Worm (Caenorhabditis elegans): Measurements from ENCODE around the gene lpr-4.

- TF ChIP-seq elt-1 (tag; optimal IDR thresholded peaks at IDR 0.05; ENCODE audit: borderline replicate concordance, insufficient read depth) (no peak), unc-39 (tag; optimal IDR thresholded peaks at IDR 0.05) (no peak), elt-3 (tag; optimal IDR thresholded peaks at IDR 0.05) (no peak), pha-4 (tag; optimal IDR thresholded peaks at IDR 0.05) (no peak), mep-1 (tag; optimal IDR thresholded peaks at IDR 0.05) (no peak), unc-62 (GFP tag; optimal IDR thresholded peaks at IDR 0.05) (no peak), lsy-2 (tag; optimal IDR thresholded peaks at IDR 0.05) (no peak), ztf-11 (tag; optimal IDR thresholded peaks at IDR 0.05) (no peak)
Observed at ce11 chrX:11059744-11060143, 5.2 kb upstream of the lpr-4 start, which contains the start of gene lpr-6.

Measured in whole organism, mixed stage, embryonic.